Fruit fly (Drosophila melanogaster) whole organism, embryonic: ENCODE results near the gene CG5639.

Experiments
- Bdp1 ChIP-seq: fragments of 200-800 bp; sonication (Bioruptor generic); optimal IDR thresholded peaks from 3 replicates; lab custom pipeline; 2016; ENCODE audit warnings: missing biosample characterization, missing genetic modification characterization
- CG10274 ChIP-seq: fragments of 200-800 bp; sonication (Bioruptor generic); optimal IDR thresholded peaks from 3 replicates; lab custom pipeline; 2017; ENCODE audit warnings: missing biosample characterization, mild to moderate bottlenecking, missing genetic modification characterization
- CG10366 ChIP-seq: fragments of 200-800 bp; sonication (Bioruptor generic); IDR thresholded peaks from 2 replicates; pipeline ENCODE4 v1.3.6; 2022; ENCODE audit warnings: missing biosample characterization, missing genetic modification characterization
- CG10654 ChIP-seq: fragments of 200-800 bp; sonication (Bioruptor generic); optimal IDR thresholded peaks from 2 replicates; lab custom pipeline; 2016; ENCODE audit warnings: missing biosample characterization, missing genetic modification characterization
- CG12659 ChIP-seq: fragments of 200-800 bp; sonication (Bioruptor generic); optimal IDR thresholded peaks from 3 replicates; lab custom pipeline; 2017; ENCODE audit warnings: mild to moderate bottlenecking, missing biosample characterization, missing genetic modification reagents, missing genetic modification characterization
- CG13287 ChIP-seq: fragments of 200-800 bp; sonication (Bioruptor generic); IDR thresholded peaks from 2 replicates; pipeline ENCODE4 v1.3.6; 2022; ENCODE audit warnings: missing biosample characterization, missing genetic modification characterization; ENCODE audit not compliant: partially characterized antibody
- CG14965 ChIP-seq: fragments of 200-800 bp; sonication (Bioruptor generic); optimal IDR thresholded peaks from 2 replicates; lab custom pipeline; 2016; ENCODE audit warnings: missing biosample characterization, missing genetic modification characterization, borderline replicate concordance
- CG1602 ChIP-seq: fragments of 200-800 bp; sonication (Bioruptor generic); optimal IDR thresholded peaks from 3 replicates; lab custom pipeline; 2016; ENCODE audit warnings: missing biosample characterization, missing genetic modification characterization
- CG1603 ChIP-seq: fragments of 200-800 bp; sonication (Bioruptor generic); optimal IDR thresholded peaks from 2 replicates; lab custom pipeline; 2019; ENCODE audit warnings: missing biosample characterization, mild to moderate bottlenecking, missing genetic modification characterization, moderate library complexity
- CG17568 ChIP-seq: fragments of 200-800 bp; sonication (Bioruptor generic); optimal IDR thresholded peaks from 2 replicates; lab custom pipeline; 2018; ENCODE audit warnings: missing biosample characterization, mild to moderate bottlenecking, missing genetic modification characterization, moderate library complexity
- CG2202 ChIP-seq: fragments of 200-800 bp; sonication (Bioruptor generic); optimal IDR thresholded peaks from 2 replicates; lab custom pipeline; 2018; ENCODE audit warnings: missing biosample characterization, mild to moderate bottlenecking, missing genetic modification characterization
- CG6854 ChIP-seq: fragments of 200-800 bp; sonication (Bioruptor generic); optimal IDR thresholded peaks from 3 replicates; lab custom pipeline; 2017; ENCODE audit warnings: missing biosample characterization, mild to moderate bottlenecking, missing genetic modification characterization
- CG7556 ChIP-seq: fragments of 200-800 bp; sonication (Bioruptor generic); optimal IDR thresholded peaks from 2 replicates; lab custom pipeline; 2017; ENCODE audit warnings: missing biosample characterization, mild to moderate bottlenecking, missing genetic modification characterization
- CG7928 ChIP-seq: fragments of 200-800 bp; sonication (Bioruptor generic); optimal IDR thresholded peaks from 2 replicates; lab custom pipeline; 2017; ENCODE audit warnings: missing biosample characterization, mild to moderate bottlenecking, missing genetic modification characterization
- CG8765 ChIP-seq: fragments of 200-800 bp; sonication (Bioruptor generic); IDR thresholded peaks from 2 replicates; pipeline ENCODE4 v1.3.6; 2022; ENCODE audit warnings: missing biosample characterization, missing genetic modification characterization
- CG9876 ChIP-seq: fragments of 200-800 bp; sonication (Bioruptor generic); optimal IDR thresholded peaks from 2 replicates; lab custom pipeline; 2016; ENCODE audit warnings: missing biosample characterization, missing genetic modification characterization
- CTCF ChIP-seq: fragments of 200-800 bp; sonication (Bioruptor generic); optimal IDR thresholded peaks from 2 replicates; lab custom pipeline; 2017; ENCODE audit warnings: missing biosample characterization, mild to moderate bottlenecking, missing genetic modification characterization, moderate library complexity
- D19A ChIP-seq: fragments of 200-800 bp; optimal IDR thresholded peaks from 3 replicates; lab custom pipeline; 2019; ENCODE audit warnings: missing biosample characterization, mild to moderate bottlenecking, missing genetic modification characterization, moderate library complexity
- Dek ChIP-seq: fragments of 200-800 bp; sonication (Bioruptor generic); optimal IDR thresholded peaks from 3 replicates; lab custom pipeline; 2019; ENCODE audit warnings: missing biosample characterization, mild to moderate bottlenecking, missing genetic modification characterization, moderate library complexity
- Dip3 ChIP-seq: fragments of 200-800 bp; sonication (Bioruptor generic); optimal IDR thresholded peaks from 3 replicates; lab custom pipeline; 2016; ENCODE audit warnings: missing biosample characterization, missing genetic modification characterization
- Dll ChIP-seq: fragments of 200-800 bp; sonication (Bioruptor generic); IDR thresholded peaks from 4 replicates; pipeline ENCODE4 v1.3.6; 2022; ENCODE audit warnings: missing biosample characterization, missing genetic modification characterization; ENCODE audit not compliant: partially characterized antibody
- ERR ChIP-seq: fragments of 200-800 bp; sonication (Bioruptor generic); optimal IDR thresholded peaks from 2 replicates; lab custom pipeline; 2016; ENCODE audit warnings: missing biosample characterization, missing genetic modification characterization
- Elba2 ChIP-seq: fragments of 200-800 bp; sonication (Bioruptor generic); optimal IDR thresholded peaks from 3 replicates; lab custom pipeline; 2016; ENCODE audit warnings: missing biosample characterization, missing genetic modification characterization
- HHEX ChIP-seq: fragments of 200-800 bp; sonication (Bioruptor generic); optimal IDR thresholded peaks from 3 replicates; lab custom pipeline; 2017; ENCODE audit warnings: missing biosample characterization, mild to moderate bottlenecking, missing genetic modification characterization, missing genetic modification reagents
- HLH54F ChIP-seq: fragments of 200-800 bp; sonication (Bioruptor generic); optimal IDR thresholded peaks from 3 replicates; lab custom pipeline; 2016; ENCODE audit warnings: missing biosample characterization, missing genetic modification characterization
- Hand ChIP-seq: fragments of 200-800 bp; sonication (Bioruptor generic); optimal IDR thresholded peaks from 2 replicates; lab custom pipeline; 2017; ENCODE audit warnings: mild to moderate bottlenecking, missing biosample characterization, missing genetic modification reagents, missing genetic modification characterization
- Max ChIP-seq: fragments of 200-800 bp; sonication (Bioruptor generic); optimal IDR thresholded peaks from 2 replicates; lab custom pipeline; 2016; ENCODE audit warnings: missing biosample characterization, mild to moderate bottlenecking, missing genetic modification characterization
- Mes4 ChIP-seq: fragments of 200-800 bp; sonication (Bioruptor generic); optimal IDR thresholded peaks from 2 replicates; lab custom pipeline; 2016; ENCODE audit warnings: missing biosample characterization, missing genetic modification characterization
- NK7.1 ChIP-seq: fragments of 200-800 bp; sonication (Bioruptor generic); optimal IDR thresholded peaks from 3 replicates; lab custom pipeline; 2016; ENCODE audit warnings: missing biosample characterization, missing genetic modification characterization
- Oli ChIP-seq: fragments of 200-800 bp; sonication (Bioruptor generic); optimal IDR thresholded peaks from 2 replicates; lab custom pipeline; 2018; ENCODE audit warnings: missing biosample characterization, mild to moderate bottlenecking, missing genetic modification characterization, moderate library complexity
- Ssrp ChIP-seq: fragments of 200-800 bp; sonication (Bioruptor generic); optimal IDR thresholded peaks from 2 replicates; lab custom pipeline; 2018; ENCODE audit warnings: missing biosample characterization, mild to moderate bottlenecking, missing genetic modification characterization, moderate library complexity
- aop ChIP-seq: fragments of 200-800 bp; sonication (Bioruptor generic); IDR thresholded peaks from 2 replicates; pipeline ENCODE4 v1.3.6; 2022; ENCODE audit warnings: missing biosample characterization, missing genetic modification characterization
- bigmax ChIP-seq: fragments of 200-800 bp; sonication (Bioruptor generic); optimal IDR thresholded peaks from 2 replicates; lab custom pipeline; 2018; ENCODE audit warnings: missing biosample characterization, mild to moderate bottlenecking, missing genetic modification characterization
- bsh ChIP-seq, 2 experiments: fragments of 200-800 bp; sonication (Bioruptor generic); optimal IDR thresholded peaks; 2 replicates each; lab custom pipeline; 2017 to 2018; ENCODE audit warnings: mild to moderate bottlenecking in 2 of 2, missing biosample characterization in 2 of 2, missing genetic modification characterization in 2 of 2, moderate library complexity in 1 of 2
- chif ChIP-seq, 2 experiments: fragments of 200-800 bp; sonication (Bioruptor generic); optimal IDR thresholded peaks; 3 replicates each; lab custom pipeline; 2016; ENCODE audit warnings: missing biosample characterization in 2 of 2, missing genetic modification characterization in 2 of 2
- chinmo ChIP-seq: fragments of 200-800 bp; sonication (Bioruptor generic); IDR thresholded peaks from 4 replicates; pipeline ENCODE4 v1.3.6; 2022; ENCODE audit warnings: missing biosample characterization, missing genetic modification characterization; ENCODE audit not compliant: partially characterized antibody
- ci ChIP-seq: fragments of 200-800 bp; sonication (Bioruptor generic); IDR thresholded peaks from 3 replicates; pipeline ENCODE4 v1.3.6; 2022; ENCODE audit warnings: missing biosample characterization, missing genetic modification characterization
- ems ChIP-seq: fragments of 200-800 bp; sonication (Bioruptor generic); optimal IDR thresholded peaks from 3 replicates; lab custom pipeline; 2016; ENCODE audit warnings: missing biosample characterization, missing genetic modification characterization
- grau ChIP-seq: fragments of 200-800 bp; optimal IDR thresholded peaks from 3 replicates; lab custom pipeline; 2019; ENCODE audit warnings: missing biosample characterization, mild to moderate bottlenecking, missing genetic modification characterization, moderate library complexity
- lab ChIP-seq: fragments of 200-800 bp; sonication (Bioruptor generic); optimal IDR thresholded peaks from 3 replicates; lab custom pipeline; 2017; ENCODE audit warnings: missing biosample characterization, missing genetic modification characterization, mild to moderate bottlenecking, moderate library complexity, missing genetic modification reagents
- lbe ChIP-seq: fragments of 200-800 bp; sonication (Bioruptor generic); optimal IDR thresholded peaks from 2 replicates; lab custom pipeline; 2016; ENCODE audit warnings: missing biosample characterization, mild to moderate bottlenecking, missing genetic modification characterization
- lilli ChIP-seq: fragments of 200-800 bp; sonication (Bioruptor generic); optimal IDR thresholded peaks from 3 replicates; lab custom pipeline; 2016; ENCODE audit warnings: missing biosample characterization, missing genetic modification characterization
- luna ChIP-seq: fragments of 200-800 bp; sonication (Bioruptor generic); optimal IDR thresholded peaks from 2 replicates; lab custom pipeline; 2016; ENCODE audit warnings: missing biosample characterization, missing genetic modification characterization
- oc ChIP-seq: fragments of 200-800 bp; sonication (Bioruptor generic); optimal IDR thresholded peaks from 2 replicates; lab custom pipeline; 2018; ENCODE audit warnings: missing biosample characterization, mild to moderate bottlenecking, missing genetic modification characterization, moderate library complexity
- pan ChIP-seq, 4 experiments: fragments of >200 bp in 3 of 4; fragments of 200-800 bp in 1 of 4; sonication (Bioruptor generic) in 1 of 4; optimal IDR thresholded peaks in 3 of 4; IDR thresholded peaks in 1 of 4; 2 replicates each; pipeline versions ENCODE4 v1.3.6 to Lab custom; 2017 to 2022; ENCODE audit warnings: missing biosample characterization in 2 of 4, missing genetic modification characterization in 2 of 4, mixed read lengths in 1 of 4
- pb ChIP-seq: fragments of 200-800 bp; sonication (Bioruptor generic); optimal IDR thresholded peaks from 3 replicates; lab custom pipeline; 2016; ENCODE audit warnings: missing biosample characterization, missing genetic modification characterization
- ro ChIP-seq: fragments of 200-800 bp; sonication (Bioruptor generic); IDR thresholded peaks from 2 replicates; pipeline ENCODE4 v1.3.6; 2022; ENCODE audit warnings: missing biosample characterization, missing genetic modification characterization
- sim ChIP-seq: fragments of 200-800 bp; sonication (Bioruptor generic); IDR thresholded peaks from 2 replicates; pipeline ENCODE4 v1.3.6; 2022; ENCODE audit warnings: missing biosample characterization, missing genetic modification characterization
- slp2 ChIP-seq: fragments of 200-800 bp; sonication (Bioruptor generic); optimal IDR thresholded peaks from 2 replicates; lab custom pipeline; 2016; ENCODE audit warnings: missing biosample characterization, missing genetic modification characterization
- sna ChIP-seq: fragments of 200-800 bp; sonication (Bioruptor generic); IDR thresholded peaks from 2 replicates; pipeline ENCODE4 v1.3.6; 2022; ENCODE audit warnings: missing biosample characterization, missing genetic modification characterization; ENCODE audit not compliant: partially characterized antibody

CG5639 gene

DNA sequence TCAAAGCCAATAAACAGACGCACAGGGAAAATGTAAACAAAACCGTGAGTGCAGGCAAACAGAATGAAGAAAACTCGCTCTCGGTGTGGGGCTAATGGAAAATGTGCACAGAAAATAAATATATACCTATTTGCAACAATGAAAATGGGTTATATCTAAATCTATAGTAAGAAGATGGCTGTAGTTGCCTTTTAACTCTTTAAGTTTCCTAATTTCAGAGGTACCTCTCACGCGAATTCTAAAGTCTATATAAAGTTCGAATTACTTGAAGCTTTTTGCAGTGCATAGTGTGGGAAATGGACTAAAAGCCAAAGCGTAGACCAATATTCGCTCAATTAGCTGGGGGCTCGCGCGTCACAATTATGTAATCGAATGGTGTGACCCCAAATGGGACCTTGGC is 41.0 kb downstream of the CG5639 start (continued):
- TF ChIP-seq bigmax (GFP tag; lab: Kevin White, UChicago) (no peak), Dek (tag; lab: Kevin White, UChicago) (peak; percentile 78), CG7556 (GFP tag; lab: Kevin White, UChicago) (peak; percentile 77), CG6854 (GFP tag; lab: Kevin White, UChicago) (peak; percentile 34), Ssrp (tag; lab: Kevin White, UChicago) (peak; percentile 86), Dll (GFP tag; lab: Robert Waterston, UW) (no peak), ro (GFP tag; lab: Robert Waterston, UW) (0 out of 2 replicates have a peak, but pooled peaks have one; percentile 33), Bdp1 (GFP tag; lab: Kevin White, UChicago) (peak; percentile 53), chinmo (GFP tag; lab: Robert Waterston, UW) (0 out of 4 replicates have a peak, but pooled peaks have one; percentile 59), CG14965 (GFP tag; lab: Kevin White, UChicago) (no peak), CTCF (GFP tag; lab: Kevin White, UChicago) (peak; percentile 8), HHEX (GFP tag; lab: Kevin White, UChicago) (peak; percentile 81), Elba2 (GFP tag; lab: Kevin White, UChicago) (no peak), pan (optimal IDR thresholded peaks at IDR 0.05; lab: Kevin White, UChicago) (no peak), pan (GFP tag; optimal IDR thresholded peaks at IDR 0.05 in 1 of 2, IDR thresholded peaks at IDR 0.05 in 1 of 2) (peak in 1 of 2 experiments; percentile 83), ems (GFP tag; lab: Kevin White, UChicago) (no peak), CG8765 (peak; percentile 40; the same call in 1 of the 2 replicates), sna (GFP tag; lab: Robert Waterston, UW) (no peak), oc (peak; percentile 76), ci (GFP tag; lab: Robert Waterston, UW) (peak; percentile 91), CG10274 (GFP tag; lab: Kevin White, UChicago) (peak; percentile 52), CG2202 (tag; lab: Kevin White, UChicago) (peak; percentile 62), chif (GFP tag; optimal IDR thresholded peaks at IDR 0.05; lab: Kevin White, UChicago) (peak; percentile 78 to 83), CG17568 (peak; percentile 71), lab (GFP tag; lab: Kevin White, UChicago) (peak; percentile 85), D19A (tag; lab: Kevin White, UChicago) (peak; percentile 81), CG12659 (GFP tag; lab: Kevin White, UChicago) (peak; percentile 69), CG7928 (GFP tag; lab: Kevin White, UChicago) (no peak), sim (GFP tag; lab: Robert Waterston, UW) (peak; percentile 57; the same call in 1 of the 2 replicates), CG13287 (GFP tag; lab: Robert Waterston, UW) (no peak), CG9876 (GFP tag; lab: Kevin White, UChicago) (peak; percentile 56), CG1602 (GFP tag; lab: Kevin White, UChicago) (peak; percentile 76), aop (GFP tag; lab: Robert Waterston, UW) (peak; percentile 57; the same call in 1 of the 2 replicates), Hand (GFP tag; lab: Kevin White, UChicago) (peak; percentile 51), CG10366 (peak; percentile 81), lilli (peak; percentile 61), Oli (peak; percentile 88), slp2 (GFP tag; lab: Kevin White, UChicago) (peak; percentile 71), NK7.1 (GFP tag; lab: Kevin White, UChicago) (peak; percentile 51), CG10654 (GFP tag; lab: Kevin White, UChicago) (peak; percentile 69), CG1603 (peak; percentile 81), Max (GFP tag; lab: Kevin White, UChicago) (peak; percentile 8), luna (GFP tag; lab: Kevin White, UChicago) (no peak), lbe (GFP tag; lab: Kevin White, UChicago) (no peak), bsh (GFP tag; optimal IDR thresholded peaks at IDR 0.05; lab: Kevin White, UChicago) (peak; percentile 69 to 90), Dip3 (GFP tag; lab: Kevin White, UChicago) (peak; percentile 34), ERR (peak; percentile 58), grau (peak; percentile 82), HLH54F (peak; percentile 55), pb (GFP tag; lab: Kevin White, UChicago) (peak; percentile 27), Mes4 (GFP tag; lab: Kevin White, UChicago) (peak; percentile 75)
